Fruit fly (Drosophila melanogaster) whole organism, embryonic: ENCODE results near the gene SkpA.

Experiments used
- Ada2b ChIP-seq: fragments of 200-800 bp; sonication (Bioruptor generic); IDR thresholded peaks from 2 replicates; pipeline ENCODE4 v1.3.6; 2022; ENCODE audit warnings: missing biosample characterization, missing genetic modification characterization
- BEAF-32 ChIP-seq: fragments of 200-800 bp; sonication (Bioruptor generic); optimal IDR thresholded peaks from 3 replicates; lab custom pipeline; 2017; ENCODE audit warnings: missing biosample characterization, missing genetic modification characterization, mild to moderate bottlenecking, moderate library complexity, missing genetic modification reagents
- Bteb2 ChIP-seq: fragments of 200-800 bp; sonication (Bioruptor generic); optimal IDR thresholded peaks from 2 replicates; lab custom pipeline; 2016; ENCODE audit warnings: missing biosample characterization, missing genetic modification characterization
- CG10274 ChIP-seq: fragments of 200-800 bp; sonication (Bioruptor generic); optimal IDR thresholded peaks from 3 replicates; lab custom pipeline; 2017; ENCODE audit warnings: missing biosample characterization, mild to moderate bottlenecking, missing genetic modification characterization
- CG12659 ChIP-seq: fragments of 200-800 bp; sonication (Bioruptor generic); optimal IDR thresholded peaks from 3 replicates; lab custom pipeline; 2017; ENCODE audit warnings: mild to moderate bottlenecking, missing biosample characterization, missing genetic modification reagents, missing genetic modification characterization
- CG12769 ChIP-seq: fragments of 200-800 bp; sonication (Bioruptor generic); optimal IDR thresholded peaks from 2 replicates; lab custom pipeline; 2019; ENCODE audit warnings: missing biosample characterization, mild to moderate bottlenecking, missing genetic modification characterization, moderate library complexity
- CG13424 ChIP-seq: fragments of 200-800 bp; sonication (Bioruptor generic); optimal IDR thresholded peaks from 2 replicates; lab custom pipeline; 2019; ENCODE audit warnings: missing biosample characterization, mild to moderate bottlenecking, missing genetic modification characterization, moderate library complexity
- CG13894 ChIP-seq: fragments of 200-800 bp; sonication (Bioruptor generic); optimal IDR thresholded peaks from 3 replicates; lab custom pipeline; 2018; ENCODE audit warnings: missing biosample characterization, mild to moderate bottlenecking, missing genetic modification characterization, moderate library complexity
- CG14050 ChIP-seq: fragments of 200-800 bp; sonication (Bioruptor generic); IDR thresholded peaks from 3 replicates; pipeline ENCODE4 v1.3.6; 2022; ENCODE audit warnings: missing biosample characterization, missing genetic modification characterization
- CG15269 ChIP-seq: fragments of 200-800 bp; sonication (Bioruptor generic); optimal IDR thresholded peaks from 2 replicates; lab custom pipeline; 2018; ENCODE audit warnings: missing biosample characterization, mild to moderate bottlenecking, missing genetic modification characterization, moderate library complexity
- CG17829 ChIP-seq: fragments of 200-800 bp; optimal IDR thresholded peaks from 2 replicates; lab custom pipeline; 2019; ENCODE audit warnings: missing biosample characterization, mild to moderate bottlenecking, missing genetic modification characterization, moderate library complexity
- CG18764 ChIP-seq: fragments of 200-800 bp; sonication (Bioruptor generic); optimal IDR thresholded peaks from 3 replicates; lab custom pipeline; 2016; ENCODE audit warnings: missing biosample characterization, missing genetic modification characterization
- CG2120 ChIP-seq: fragments of 200-800 bp; sonication (Bioruptor generic); optimal IDR thresholded peaks from 3 replicates; lab custom pipeline; 2016; ENCODE audit warnings: missing biosample characterization, missing genetic modification characterization
- CG2678 ChIP-seq: fragments of 200-800 bp; sonication (Bioruptor generic); optimal IDR thresholded peaks from 3 replicates; lab custom pipeline; 2019; ENCODE audit warnings: missing biosample characterization, mild to moderate bottlenecking, missing genetic modification characterization, moderate library complexity
- CG30403 ChIP-seq: fragments of 200-800 bp; sonication (Bioruptor generic); optimal IDR thresholded peaks from 3 replicates; lab custom pipeline; 2016; ENCODE audit warnings: missing biosample characterization, missing genetic modification characterization
- CG7556 ChIP-seq: fragments of 200-800 bp; sonication (Bioruptor generic); optimal IDR thresholded peaks from 2 replicates; lab custom pipeline; 2017; ENCODE audit warnings: missing biosample characterization, mild to moderate bottlenecking, missing genetic modification characterization
- D ChIP-seq, 2 experiments: fragments of 200-800 bp in 1 of 2; fragments of >200 bp in 1 of 2; sonication (Bioruptor generic) in 1 of 2; optimal IDR thresholded peaks; 2 replicates in 1 of 2; 3 replicates in 1 of 2; lab custom pipeline; 2017; ENCODE audit warnings: mild to moderate bottlenecking in 1 of 2, missing biosample characterization in 1 of 2, missing genetic modification characterization in 1 of 2, missing genetic modification reagents in 1 of 2
- D19A ChIP-seq: fragments of 200-800 bp; optimal IDR thresholded peaks from 3 replicates; lab custom pipeline; 2019; ENCODE audit warnings: missing biosample characterization, mild to moderate bottlenecking, missing genetic modification characterization, moderate library complexity
- Dbx ChIP-seq: fragments of 200-800 bp; sonication (Bioruptor generic); IDR thresholded peaks from 3 replicates; pipeline ENCODE4 v1.3.6; 2022; ENCODE audit warnings: missing biosample characterization, missing genetic modification characterization
- Drgx ChIP-seq: fragments of 200-800 bp; sonication (Bioruptor generic); IDR thresholded peaks from 2 replicates; pipeline ENCODE4 v1.3.6; 2022; ENCODE audit warnings: missing biosample characterization, missing genetic modification characterization
- Ets65A ChIP-seq: fragments of 200-800 bp; sonication (Bioruptor generic); peaks from one replicate; lab custom pipeline; 2016; ENCODE audit warnings: missing biosample characterization, missing genetic modification characterization
- Ets97D ChIP-seq: fragments of 200-800 bp; sonication (Bioruptor generic); optimal IDR thresholded peaks from 3 replicates; lab custom pipeline; 2016; ENCODE audit warnings: missing biosample characterization, missing genetic modification characterization
- Hmr ChIP-seq: fragments of 200-800 bp; sonication (Bioruptor generic); optimal IDR thresholded peaks from 3 replicates; lab custom pipeline; 2017; ENCODE audit warnings: mild to moderate bottlenecking, missing biosample characterization, missing genetic modification reagents, missing genetic modification characterization
- Hr78 ChIP-seq, 2 experiments: fragments of 200-800 bp in 1 of 2; fragments of >200 bp in 1 of 2; sonication (Bioruptor generic) in 1 of 2; optimal IDR thresholded peaks; 2 replicates each; lab custom pipeline; 2017 to 2019; ENCODE audit warnings: missing biosample characterization in 2 of 2, missing genetic modification characterization in 2 of 2, mild to moderate bottlenecking in 1 of 2, moderate library complexity in 1 of 2
- Lim3 ChIP-seq: fragments of 200-800 bp; sonication (Bioruptor generic); IDR thresholded peaks from 2 replicates; pipeline ENCODE4 v1.3.6; 2022; ENCODE audit warnings: missing biosample characterization, missing genetic modification characterization
- Med ChIP-seq: fragments of 200-800 bp; sonication (Bioruptor generic); peaks from one replicate; lab custom pipeline; 2016; ENCODE audit warnings: missing biosample characterization, missing genetic modification characterization, mild to moderate bottlenecking, inconsistent platforms, moderate library complexity
- Meics ChIP-seq: fragments of 200-800 bp; sonication (Bioruptor generic); optimal IDR thresholded peaks from 2 replicates; lab custom pipeline; 2017; ENCODE audit warnings: missing biosample characterization, mild to moderate bottlenecking, missing genetic modification characterization
- Mes4 ChIP-seq: fragments of 200-800 bp; sonication (Bioruptor generic); optimal IDR thresholded peaks from 2 replicates; lab custom pipeline; 2016; ENCODE audit warnings: missing biosample characterization, missing genetic modification characterization
- Mrtf ChIP-seq: fragments of 200-800 bp; sonication (Bioruptor generic); IDR thresholded peaks from 3 replicates; pipeline ENCODE4 v1.3.6; 2022; ENCODE audit warnings: missing biosample characterization, missing genetic modification characterization
- NC2α ChIP-seq: fragments of 200-800 bp; sonication (Bioruptor generic); optimal IDR thresholded peaks from 2 replicates; lab custom pipeline; 2016; ENCODE audit warnings: missing biosample characterization, missing genetic modification characterization
- Oli ChIP-seq: fragments of 200-800 bp; sonication (Bioruptor generic); optimal IDR thresholded peaks from 2 replicates; lab custom pipeline; 2018; ENCODE audit warnings: missing biosample characterization, mild to moderate bottlenecking, missing genetic modification characterization, moderate library complexity
- Sry-δ ChIP-seq: fragments of 200-800 bp; sonication (Bioruptor generic); optimal IDR thresholded peaks from 2 replicates; lab custom pipeline; 2016; ENCODE audit warnings: missing biosample characterization, missing genetic modification characterization
- al ChIP-seq: fragments of 200-800 bp; sonication (Bioruptor generic); IDR thresholded peaks from 2 replicates; pipeline ENCODE4 v1.3.6; 2022; ENCODE audit warnings: missing biosample characterization, missing genetic modification characterization
- ap ChIP-seq: fragments of 200-800 bp; sonication (Bioruptor generic); IDR thresholded peaks from 2 replicates; pipeline ENCODE4 v1.3.6; 2022; ENCODE audit warnings: missing biosample characterization, missing genetic modification characterization
- ash1 ChIP-seq: fragments of 200-800 bp; sonication (Bioruptor generic); optimal IDR thresholded peaks from 2 replicates; lab custom pipeline; 2018; ENCODE audit warnings: missing biosample characterization, mild to moderate bottlenecking, missing genetic modification characterization
- az2 ChIP-seq: fragments of 200-800 bp; sonication (Bioruptor generic); optimal IDR thresholded peaks from 3 replicates; lab custom pipeline; 2016; ENCODE audit warnings: missing biosample characterization, missing genetic modification characterization
- bigmax ChIP-seq: fragments of 200-800 bp; sonication (Bioruptor generic); optimal IDR thresholded peaks from 2 replicates; lab custom pipeline; 2018; ENCODE audit warnings: missing biosample characterization, mild to moderate bottlenecking, missing genetic modification characterization
- bowl ChIP-seq: fragments of 200-800 bp; sonication (Bioruptor generic); IDR thresholded peaks from 2 replicates; pipeline ENCODE4 v1.3.6; 2022; ENCODE audit warnings: missing biosample characterization, missing genetic modification characterization
- chinmo ChIP-seq: fragments of 200-800 bp; sonication (Bioruptor generic); IDR thresholded peaks from 4 replicates; pipeline ENCODE4 v1.3.6; 2022; ENCODE audit warnings: missing biosample characterization, missing genetic modification characterization; ENCODE audit not compliant: partially characterized antibody
- da ChIP-seq: fragments of 200-800 bp; sonication (Bioruptor generic); optimal IDR thresholded peaks from 2 replicates; lab custom pipeline; 2016; ENCODE audit warnings: missing biosample characterization, missing genetic modification characterization
- dimm ChIP-seq: fragments of 200-800 bp; sonication (Bioruptor generic); IDR thresholded peaks from 2 replicates; pipeline ENCODE4 v1.3.6; 2022; ENCODE audit warnings: missing biosample characterization, missing genetic modification characterization
- dpn ChIP-seq, 2 experiments: fragments of 200-800 bp; sonication (Bioruptor generic); optimal IDR thresholded peaks; 3 replicates each; lab custom pipeline; 2016; ENCODE audit warnings: missing biosample characterization in 2 of 2, missing genetic modification characterization in 2 of 2
- ftz-f1 ChIP-seq: fragments of 200-800 bp; sonication (Bioruptor generic); optimal IDR thresholded peaks from 2 replicates; lab custom pipeline; 2016; ENCODE audit warnings: missing biosample characterization, missing genetic modification characterization
- grau ChIP-seq: fragments of 200-800 bp; optimal IDR thresholded peaks from 3 replicates; lab custom pipeline; 2019; ENCODE audit warnings: missing biosample characterization, mild to moderate bottlenecking, missing genetic modification characterization, moderate library complexity
- gsb-n ChIP-seq: fragments of 200-800 bp; sonication (Bioruptor generic); optimal IDR thresholded peaks from 3 replicates; lab custom pipeline; 2018; ENCODE audit warnings: missing biosample characterization, mild to moderate bottlenecking, missing genetic modification characterization
- ind ChIP-seq: fragments of 200-800 bp; sonication (Bioruptor generic); optimal IDR thresholded peaks from 3 replicates; lab custom pipeline; 2016; ENCODE audit warnings: missing biosample characterization, missing genetic modification characterization
- lab ChIP-seq: fragments of 200-800 bp; sonication (Bioruptor generic); optimal IDR thresholded peaks from 3 replicates; lab custom pipeline; 2017; ENCODE audit warnings: missing biosample characterization, missing genetic modification characterization, mild to moderate bottlenecking, moderate library complexity, missing genetic modification reagents
- ranshi ChIP-seq: fragments of 200-800 bp; sonication (Bioruptor generic); IDR thresholded peaks from 2 replicates; pipeline ENCODE4 v1.3.6; 2022; ENCODE audit warnings: missing biosample characterization, missing genetic modification characterization
- trh ChIP-seq: fragments of 200-800 bp; sonication (Bioruptor generic); optimal IDR thresholded peaks from 2 replicates; lab custom pipeline; 2016; ENCODE audit warnings: missing biosample characterization, missing genetic modification characterization
- vvl ChIP-seq: fragments of 200-800 bp; sonication (Bioruptor generic); IDR thresholded peaks from 2 replicates; pipeline ENCODE4 v1.3.6; 2022; ENCODE audit warnings: missing biosample characterization, missing genetic modification characterization
- yki ChIP-seq: fragments of >200 bp; optimal IDR thresholded peaks from 3 replicates; lab custom pipeline; 2018

SkpA gene

dm6 chrX:618583-618982 lies 37.3 kb upstream of the SkpA start (continued):
- no peak for TF ChIP-seq CG14050 (GFP tag; lab: Robert Waterston, UW)
- 0 out of 2 replicates have a peak, but pooled peaks have one; percentile 16 for TF ChIP-seq Ada2b (GFP tag; lab: Robert Waterston, UW)
- peak; percentile 34 for TF ChIP-seq CG2120
- TF ChIP-seq Meics (GFP tag; lab: Kevin White, UChicago) = peak; percentile 10
- peak; percentile 7 for TF ChIP-seq CG17829
- TF ChIP-seq ash1 (GFP tag; lab: Kevin White, UChicago) = no peak
- peak; percentile 7 for TF ChIP-seq Ets97D (GFP tag; lab: Kevin White, UChicago)
- TF ChIP-seq Ets65A (GFP tag; lab: Kevin White, UChicago) = peak; percentile 87
- TF ChIP-seq BEAF-32 = no peak
- no peak for TF ChIP-seq trh (GFP tag; lab: Kevin White, UChicago)
- no peak for TF ChIP-seq Drgx (GFP tag; lab: Robert Waterston, UW)
- TF ChIP-seq Mrtf = no peak
- peak; percentile 3 for TF ChIP-seq CG12659 (GFP tag; lab: Kevin White, UChicago)
- TF ChIP-seq da = no peak
- peak; percentile 10 for TF ChIP-seq CG12769 (tag; lab: Kevin White, UChicago)
- 0 out of 3 replicates have a peak, but pooled peaks have one; percentile 30 for TF ChIP-seq Dbx (GFP tag; lab: Robert Waterston, UW)
- TF ChIP-seq NC2α (GFP tag; lab: Kevin White, UChicago) = no peak
- no peak for TF ChIP-seq ap
- TF ChIP-seq CG15269 (tag; lab: Kevin White, UChicago) = peak; percentile 37
- TF ChIP-seq D (optimal IDR thresholded peaks at IDR 0.05; lab: Kevin White, UChicago) = no peak
- TF ChIP-seq D (GFP tag; optimal IDR thresholded peaks at IDR 0.05; lab: Kevin White, UChicago) = peak; percentile 25
- TF ChIP-seq CG30403 (GFP tag; lab: Kevin White, UChicago) = peak; percentile 55
- TF ChIP-seq vvl (GFP tag; lab: Robert Waterston, UW) = no peak
- peak; percentile 18; the same call in 1 of the 2 replicates for TF ChIP-seq ranshi
- TF ChIP-seq CG10274 (GFP tag; lab: Kevin White, UChicago) = peak; percentile 98
- no peak for TF ChIP-seq Lim3
- 0 out of 2 replicates have a peak, but pooled peaks have one; percentile 10 for TF ChIP-seq al (GFP tag; lab: Robert Waterston, UW)
- no peak for TF ChIP-seq bigmax (GFP tag; lab: Kevin White, UChicago)
- TF ChIP-seq Oli (tag; lab: Kevin White, UChicago) = peak; percentile 22
- TF ChIP-seq dpn (GFP tag; optimal IDR thresholded peaks at IDR 0.05; lab: Kevin White, UChicago) = peak; percentile 16 to 46
- TF ChIP-seq CG13894 = no peak
- TF ChIP-seq CG7556 (GFP tag; lab: Kevin White, UChicago) = peak; percentile 15
- peak; percentile 1 for TF ChIP-seq lab (GFP tag; lab: Kevin White, UChicago)
- no peak for TF ChIP-seq Sry-δ (GFP tag; lab: Kevin White, UChicago)
- peak; percentile 51 for TF ChIP-seq ind (GFP tag; lab: Kevin White, UChicago)
- TF ChIP-seq Hr78 (GFP tag; optimal IDR thresholded peaks at IDR 0.05; lab: Kevin White, UChicago) = no peak
- TF ChIP-seq CG13424 (tag; lab: Kevin White, UChicago) = peak; percentile 11
- peak; percentile 7 for TF ChIP-seq Hmr (GFP tag; lab: Kevin White, UChicago)
- TF ChIP-seq yki (lab: Kevin White, UChicago) = no peak
- peak; percentile 40 for TF ChIP-seq Mes4
- peak; percentile 84 for TF ChIP-seq Med (GFP tag; lab: Kevin White, UChicago)
- peak; percentile 47 for TF ChIP-seq CG2678
- TF ChIP-seq ftz-f1 (GFP tag; lab: Kevin White, UChicago) = no peak
- TF ChIP-seq gsb-n (tag; lab: Kevin White, UChicago) = peak; percentile 10
- TF ChIP-seq dimm (GFP tag; lab: Robert Waterston, UW) = no peak
- no peak for TF ChIP-seq Bteb2
- peak; percentile 34 for TF ChIP-seq D19A
- TF ChIP-seq az2 (GFP tag; lab: Kevin White, UChicago) = peak; percentile 40
- 0 out of 4 replicates have a peak, but pooled peaks have one; percentile 35 for TF ChIP-seq chinmo
- TF ChIP-seq bowl (GFP tag; lab: Robert Waterston, UW) = no peak
- TF ChIP-seq CG18764 (GFP tag; lab: Kevin White, UChicago) = no peak
- TF ChIP-seq grau = peak; percentile 45
